Worm (Caenorhabditis elegans): ENCODE data around the gene fbxb-18.
A peak's percentile ranks its signal among the peaks of the same experiment; 100 is the strongest.
"Not testable (repeated sequence)": the region's sequence is repeated elsewhere in the genome, so short reads cannot be mapped to it uniquely, and the experiment has no call there.

The fbxb-18 gene

DNA sequence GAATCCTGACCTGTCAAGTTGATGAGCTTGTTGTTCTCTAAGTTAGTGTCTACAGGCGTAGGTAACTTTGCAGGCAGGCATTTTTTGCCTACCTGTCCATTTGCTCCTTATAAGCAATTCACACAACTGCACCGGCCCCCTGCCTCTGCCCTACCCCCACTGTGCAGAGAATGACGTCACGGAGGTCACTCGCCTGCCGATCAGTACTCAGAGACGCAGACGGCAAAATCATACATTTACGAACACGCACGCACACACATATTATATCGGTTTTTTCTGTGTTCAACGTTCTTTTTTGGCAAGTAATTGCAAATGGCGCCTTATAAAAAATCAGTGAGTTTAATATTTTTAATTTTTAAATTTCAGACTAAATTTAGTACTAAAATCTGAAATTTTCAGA lies 25.2 kb downstream of the fbxb-18 start, which contains the start of gene duxl-1 (continued):
- TF ChIP-seq nhr-20 (tag; optimal IDR thresholded peaks at IDR 0.05) = peak; percentile 13
- no peak for TF ChIP-seq vab-15 (tag; optimal IDR thresholded peaks at IDR 0.05)
- no peak for TF ChIP-seq lir-3 (tag; optimal IDR thresholded peaks at IDR 0.05; ENCODE audit: poor library complexity)
- TF ChIP-seq irx-1 (tag; optimal IDR thresholded peaks at IDR 0.05) = no peak
- no peak for TF ChIP-seq jun-1 (tag; optimal IDR thresholded peaks at IDR 0.05)
- TF ChIP-seq ces-1 (GFP tag; optimal IDR thresholded peaks at IDR 0.05) = no peak
- TF ChIP-seq hlh-4 (tag; optimal IDR thresholded peaks at IDR 0.05) = no peak

DNA sequence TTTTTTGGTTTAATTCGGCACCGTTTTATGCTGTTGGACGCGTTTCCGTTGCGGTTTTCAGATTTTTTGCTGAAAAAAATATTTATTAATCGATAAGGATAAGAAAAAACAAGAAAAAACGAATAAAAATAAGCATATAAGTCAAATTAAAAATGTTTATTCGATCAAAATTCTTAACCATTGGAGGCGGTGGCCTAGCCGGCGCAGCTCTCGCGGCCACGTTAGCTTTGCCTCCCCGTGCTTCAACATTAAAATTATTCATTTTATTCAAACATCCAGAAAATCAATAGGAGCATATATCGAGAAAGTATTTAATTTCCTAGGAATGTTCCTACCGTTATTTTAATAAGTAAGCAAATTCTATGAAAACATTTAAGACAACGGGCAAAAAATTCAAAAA lies 25.8 kb downstream of the fbxb-18 start, which contains the start of gene ZC204.14:
Gene ZC204.14, minus strand, starts transcription at position 69 of the 400 bp plus-strand sequence.
- TF ChIP-seq lsy-2 (tag; optimal IDR thresholded peaks at IDR 0.05) (peak in 1 of 2 experiments; percentile 46), nhr-237 (tag; optimal IDR thresholded peaks at IDR 0.05) (no peak)

DNA sequence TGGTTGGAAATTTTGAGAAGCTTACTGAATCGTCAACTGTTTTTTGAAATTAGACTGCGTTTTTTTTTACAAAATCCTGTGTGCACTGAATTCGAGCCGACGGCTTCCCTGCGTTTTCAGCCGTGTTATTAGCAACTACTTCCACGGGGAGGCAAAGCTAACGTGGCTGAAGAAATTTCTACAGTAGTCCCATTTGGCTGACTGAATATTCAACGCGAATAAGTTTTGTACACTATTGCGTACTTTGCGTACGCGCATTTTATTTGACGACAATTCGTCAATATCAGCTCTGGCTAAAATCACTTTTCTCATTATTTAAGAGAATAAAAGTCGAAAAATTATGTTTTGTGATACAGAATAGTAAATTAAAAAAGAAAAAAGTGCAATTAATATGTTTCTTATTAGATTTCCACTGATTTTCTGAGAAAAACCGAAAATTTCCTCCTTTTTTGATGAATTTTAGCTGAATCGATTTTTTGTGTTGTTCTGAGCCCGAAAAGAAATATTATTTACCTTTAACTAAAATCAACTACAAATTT lies 27.3 kb downstream of the fbxb-18 start:
- peak in 1 of 2 experiments; percentile 9 for TF ChIP-seq efl-1 (optimal IDR thresholded peaks at IDR 0.05)
- not testable (repeated sequence) for TF ChIP-seq efl-1 (GFP tag; optimal IDR thresholded peaks at IDR 0.05 in 1 of 2)
- peak; percentile 54 for TF ChIP-seq ceh-88 (GFP tag; IDR thresholded peaks at IDR 0.05)
- TF ChIP-seq nhr-19 (GFP tag; conservative IDR thresholded peaks at IDR 0.05) = peak; percentile 41
- peak in 1 of 2 experiments; percentile 55 for TF ChIP-seq lsy-2 (tag; optimal IDR thresholded peaks at IDR 0.05)

DNA sequence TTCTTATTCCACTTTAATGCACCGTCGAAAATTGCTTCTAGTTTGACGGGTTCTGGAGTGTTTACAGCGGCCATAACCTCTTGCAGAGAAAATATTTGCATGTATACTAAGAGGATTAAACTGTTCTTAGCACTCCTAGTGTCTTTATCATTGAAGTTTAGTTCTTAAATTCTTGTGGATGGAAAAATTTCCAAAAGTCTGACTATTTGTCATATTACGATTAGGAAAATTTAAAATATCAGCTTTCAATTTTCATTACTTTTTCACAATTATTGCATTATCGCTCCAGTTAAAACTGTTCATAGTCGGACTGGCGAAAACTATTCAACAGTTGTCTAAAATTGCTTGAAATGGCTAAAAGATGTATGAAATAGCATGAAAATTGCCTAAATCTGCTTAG lies 27.8 kb downstream of the fbxb-18 start, which contains the start of gene ZC204.13:
Gene ZC204.13, minus strand, starts transcription at position 101 of the 400 bp plus-strand sequence.
- not testable (repeated sequence) for TF ChIP-seq ceh-82, xbp-1, nhr-84 (tag; optimal IDR thresholded peaks at IDR 0.05)

DNA sequence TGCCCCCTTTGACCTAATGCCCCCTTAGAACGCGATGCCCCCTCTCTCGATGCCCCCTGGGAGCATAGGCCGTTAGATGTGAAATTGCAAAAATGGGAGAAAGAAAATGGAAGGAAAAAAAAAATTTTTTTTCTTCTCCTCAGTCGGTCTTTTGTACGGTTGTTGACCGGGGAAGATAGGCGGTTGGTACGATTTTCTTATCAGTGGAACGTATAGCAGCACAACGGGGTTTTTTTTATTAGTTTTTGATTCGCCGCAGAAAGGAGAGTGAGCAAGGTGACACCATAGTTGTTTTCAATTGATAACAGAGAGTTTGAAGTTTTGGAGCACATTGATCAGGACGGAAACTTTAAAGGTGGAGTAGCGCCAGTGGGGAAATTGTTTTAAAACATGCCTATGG lies 29.0 kb downstream of the fbxb-18 start:
- TF ChIP-seq elt-2 (tag; optimal IDR thresholded peaks at IDR 0.05) = peak; percentile 74

DNA sequence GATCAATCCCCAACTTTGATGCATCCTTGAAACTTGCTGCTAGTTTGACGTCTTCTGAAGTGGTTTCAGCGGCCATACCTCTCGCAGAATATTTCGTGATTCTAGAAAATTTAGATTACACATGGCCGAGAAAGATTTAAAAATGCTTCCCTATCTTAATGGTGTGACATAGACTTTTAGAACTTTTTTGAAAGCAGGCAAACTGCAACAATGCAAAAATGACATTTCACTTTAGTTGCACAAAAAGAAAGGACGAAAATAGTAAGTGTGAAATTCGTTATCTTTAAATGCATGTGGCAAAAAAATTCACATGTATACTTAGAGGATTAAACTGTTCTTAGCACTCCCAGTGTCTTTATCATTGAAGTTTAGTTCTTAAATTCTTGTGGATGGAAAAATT lies 31.5 kb downstream of the fbxb-18 start, which contains the start of gene ZC204.12:
Gene ZC204.12, minus strand, starts transcription at position 101 of the 400 bp plus-strand sequence.
- TF ChIP-seq nhr-47 (tag; optimal IDR thresholded peaks at IDR 0.05) (no peak), ama-1 (optimal IDR thresholded peaks at IDR 0.05) (no peak), nhr-90 (tag; optimal IDR thresholded peaks at IDR 0.05; ENCODE audit: poor library complexity) (no peak), C34B4.2 (tag; optimal IDR thresholded peaks at IDR 0.05) (no peak), ztf-4 (tag; optimal IDR thresholded peaks at IDR 0.05) (no peak), hlh-4 (tag; optimal IDR thresholded peaks at IDR 0.05) (no peak), hpl-2 (GFP tag; optimal IDR thresholded peaks at IDR 0.05) (no peak), lin-35 (GFP tag; optimal IDR thresholded peaks at IDR 0.05) (no peak)

DNA sequence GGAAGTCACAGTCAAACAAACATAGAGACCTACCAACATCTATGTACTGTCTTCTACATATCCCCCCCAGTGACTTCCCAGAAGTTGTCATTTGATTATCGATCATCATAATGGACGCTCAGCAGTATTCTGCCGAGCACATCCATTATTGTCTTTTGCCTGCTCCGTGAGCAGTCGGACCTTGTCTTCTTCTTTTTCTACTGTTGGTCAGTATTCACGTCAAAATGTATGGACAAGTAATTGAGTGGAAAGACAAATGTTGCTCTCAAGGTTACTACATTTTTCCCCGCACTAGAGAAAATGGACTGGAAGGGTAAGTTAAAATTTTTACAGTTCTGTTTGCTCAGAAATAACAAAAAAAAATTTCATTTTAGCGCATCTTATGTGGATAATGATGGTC lies 33.8 kb downstream of the fbxb-18 start, which contains the start of gene btb-12:
Gene btb-12, plus strand, starts transcription at position 301 of the 400 bp plus-strand sequence.
- TF ChIP-seq ztf-11 (tag; optimal IDR thresholded peaks at IDR 0.05) (no peak), egl-13 (tag; optimal IDR thresholded peaks at IDR 0.05) (no peak), alr-1 (tag; optimal IDR thresholded peaks at IDR 0.05; ENCODE audit: borderline replicate concordance) (no peak), Y116A8C.19 (tag; optimal IDR thresholded peaks at IDR 0.05; ENCODE audit: borderline replicate concordance) (no peak), efl-1 (optimal IDR thresholded peaks at IDR 0.05) (no peak), efl-1 (GFP tag; optimal IDR thresholded peaks at IDR 0.05 in 1 of 2) (no peak), aly-2 (tag; optimal IDR thresholded peaks at IDR 0.05) (no peak), isw-1 (GFP tag; IDR thresholded peaks at IDR 0.05) (no peak), hpl-2 (GFP tag; optimal IDR thresholded peaks at IDR 0.05) (no peak), nhr-19 (GFP tag; conservative IDR thresholded peaks at IDR 0.05) (no peak), fkh-4 (tag; optimal IDR thresholded peaks at IDR 0.05; ENCODE audit: borderline replicate concordance) (no peak), F16B12.6 (tag; optimal IDR thresholded peaks at IDR 0.05) (no peak), lsy-2 (tag; optimal IDR thresholded peaks at IDR 0.05) (no peak), pax-3 (tag; optimal IDR thresholded peaks at IDR 0.05) (no peak), vab-15 (tag; optimal IDR thresholded peaks at IDR 0.05) (no peak), nhr-85 (tag) (no peak)
